Fruit fly (Drosophila melanogaster) whole organism, embryonic: ENCODE results near the gene AOX1.

ENCODE experiments used
- Antp ChIP-seq: fragments of 200-800 bp; sonication (Bioruptor generic); optimal IDR thresholded peaks from 3 replicates; lab custom pipeline; 2016; ENCODE audit warnings: missing biosample characterization, missing genetic modification characterization
- Bteb2 ChIP-seq: fragments of 200-800 bp; sonication (Bioruptor generic); optimal IDR thresholded peaks from 2 replicates; lab custom pipeline; 2016; ENCODE audit warnings: missing biosample characterization, missing genetic modification characterization
- CG10267 ChIP-seq: fragments of 200-800 bp; sonication (Bioruptor generic); optimal IDR thresholded peaks from 2 replicates; lab custom pipeline; 2018; ENCODE audit warnings: missing biosample characterization, mild to moderate bottlenecking, missing genetic modification characterization, moderate library complexity
- CG10431 ChIP-seq: fragments of 200-800 bp; sonication (Bioruptor generic); optimal IDR thresholded peaks from 3 replicates; lab custom pipeline; 2018; ENCODE audit warnings: missing biosample characterization, mild to moderate bottlenecking, missing genetic modification characterization
- CG10959 ChIP-seq: fragments of 200-800 bp; sonication (Bioruptor generic); IDR thresholded peaks from 2 replicates; pipeline ENCODE4 v1.3.6; 2022; ENCODE audit warnings: missing biosample characterization, missing genetic modification characterization
- CG12659 ChIP-seq: fragments of 200-800 bp; sonication (Bioruptor generic); optimal IDR thresholded peaks from 3 replicates; lab custom pipeline; 2017; ENCODE audit warnings: mild to moderate bottlenecking, missing biosample characterization, missing genetic modification reagents, missing genetic modification characterization
- CG15514 ChIP-seq: fragments of 200-800 bp; sonication (Bioruptor generic); optimal IDR thresholded peaks from 3 replicates; lab custom pipeline; 2017; ENCODE audit warnings: missing biosample characterization, missing genetic modification characterization, mild to moderate bottlenecking, moderate library complexity, missing genetic modification reagents
- CG17359 ChIP-seq: fragments of 200-800 bp; sonication (Bioruptor generic); optimal IDR thresholded peaks from 3 replicates; lab custom pipeline; 2018; ENCODE audit warnings: missing biosample characterization, mild to moderate bottlenecking, missing genetic modification characterization, moderate library complexity
- CG18262 ChIP-seq: fragments of 200-800 bp; optimal IDR thresholded peaks from 3 replicates; lab custom pipeline; 2019; ENCODE audit warnings: missing biosample characterization, mild to moderate bottlenecking, missing genetic modification characterization, moderate library complexity
- CG18764 ChIP-seq: fragments of 200-800 bp; sonication (Bioruptor generic); optimal IDR thresholded peaks from 3 replicates; lab custom pipeline; 2016; ENCODE audit warnings: missing biosample characterization, missing genetic modification characterization
- CG2129 ChIP-seq: fragments of 200-800 bp; sonication (Bioruptor generic); IDR thresholded peaks from 2 replicates; pipeline ENCODE4 v1.3.6; 2022; ENCODE audit warnings: missing biosample characterization, missing genetic modification characterization; ENCODE audit not compliant: partially characterized antibody
- CG32532 ChIP-seq: fragments of 200-800 bp; sonication (Bioruptor generic); IDR thresholded peaks from 2 replicates; pipeline ENCODE4 v1.3.6; 2022; ENCODE audit warnings: missing biosample characterization, missing genetic modification characterization
- CG3726 ChIP-seq: fragments of 200-800 bp; sonication (Bioruptor generic); IDR thresholded peaks from 3 replicates; pipeline ENCODE4, ENCODE4 v1.3.6; 2022; ENCODE audit warnings: missing biosample characterization, missing genetic modification characterization
- CG3838 ChIP-seq: fragments of 200-800 bp; sonication (Bioruptor generic); optimal IDR thresholded peaks from 3 replicates; lab custom pipeline; 2016; ENCODE audit warnings: missing biosample characterization, missing genetic modification characterization
- CG6254 ChIP-seq: fragments of 200-800 bp; sonication (Bioruptor generic); optimal IDR thresholded peaks from 3 replicates; lab custom pipeline; 2017; ENCODE audit warnings: mild to moderate bottlenecking, missing biosample characterization, missing genetic modification reagents, missing genetic modification characterization
- CG6654 ChIP-seq: fragments of 200-800 bp; sonication (Bioruptor generic); optimal IDR thresholded peaks from 2 replicates; lab custom pipeline; 2017; ENCODE audit warnings: missing biosample characterization, mild to moderate bottlenecking, missing genetic modification characterization
- CG7357 ChIP-seq: fragments of 200-800 bp; sonication (Bioruptor generic); IDR thresholded peaks from 3 replicates; pipeline ENCODE4 v1.3.6; 2022; ENCODE audit warnings: missing biosample characterization, missing genetic modification characterization
- CG7786 ChIP-seq: fragments of 200-800 bp; sonication (Bioruptor generic); optimal IDR thresholded peaks from 2 replicates; lab custom pipeline; 2016; ENCODE audit warnings: missing biosample characterization, missing genetic modification characterization
- CG7839 ChIP-seq: fragments of 200-800 bp; sonication (Bioruptor generic); optimal IDR thresholded peaks from 3 replicates; lab custom pipeline; 2018; ENCODE audit warnings: missing biosample characterization, mild to moderate bottlenecking, missing genetic modification characterization, moderate library complexity
- CG8290 ChIP-seq, 3 experiments: fragments of 200-800 bp; sonication (Bioruptor generic); optimal IDR thresholded peaks; 2 replicates each; lab custom pipeline; 2016 to 2019; ENCODE audit warnings: missing biosample characterization in 3 of 3, missing genetic modification characterization in 3 of 3, mild to moderate bottlenecking in 2 of 3, moderate library complexity in 1 of 3
- CG9727 ChIP-seq: fragments of 200-800 bp; sonication (Bioruptor generic); optimal IDR thresholded peaks from 3 replicates; lab custom pipeline; 2017; ENCODE audit warnings: missing biosample characterization, mild to moderate bottlenecking, missing genetic modification characterization
- D19A ChIP-seq: fragments of 200-800 bp; optimal IDR thresholded peaks from 3 replicates; lab custom pipeline; 2019; ENCODE audit warnings: missing biosample characterization, mild to moderate bottlenecking, missing genetic modification characterization, moderate library complexity
- Dip2 ChIP-seq: fragments of 200-800 bp; sonication (Bioruptor generic); IDR thresholded peaks from 2 replicates; pipeline ENCODE4 v1.3.6; 2022; ENCODE audit warnings: missing biosample characterization, missing genetic modification characterization
- Dip3 ChIP-seq: fragments of 200-800 bp; sonication (Bioruptor generic); optimal IDR thresholded peaks from 3 replicates; lab custom pipeline; 2016; ENCODE audit warnings: missing biosample characterization, missing genetic modification characterization
- Dll ChIP-seq: fragments of 200-800 bp; sonication (Bioruptor generic); IDR thresholded peaks from 4 replicates; pipeline ENCODE4 v1.3.6; 2022; ENCODE audit warnings: missing biosample characterization, missing genetic modification characterization; ENCODE audit not compliant: partially characterized antibody
- Ets65A ChIP-seq: fragments of 200-800 bp; sonication (Bioruptor generic); peaks from one replicate; lab custom pipeline; 2016; ENCODE audit warnings: missing biosample characterization, missing genetic modification characterization
- GATAe ChIP-seq: fragments of 200-800 bp; sonication (Bioruptor generic); conservative IDR thresholded peaks from 2 replicates; pipeline ENCODE4 v1.3.6; 2022; ENCODE audit warnings: missing biosample characterization, missing genetic modification characterization
- Hr51 ChIP-seq, 2 experiments: fragments of 200-800 bp; sonication (Bioruptor generic); optimal IDR thresholded peaks; 2 replicates in 1 of 2; 3 replicates in 1 of 2; lab custom pipeline; 2016 to 2018; ENCODE audit warnings: missing biosample characterization in 2 of 2, missing genetic modification characterization in 2 of 2, mild to moderate bottlenecking in 1 of 2, moderate library complexity in 1 of 2
- Mes4 ChIP-seq: fragments of 200-800 bp; sonication (Bioruptor generic); optimal IDR thresholded peaks from 2 replicates; lab custom pipeline; 2016; ENCODE audit warnings: missing biosample characterization, missing genetic modification characterization
- NC2β ChIP-seq: fragments of 200-800 bp; sonication (Bioruptor generic); optimal IDR thresholded peaks from 2 replicates; lab custom pipeline; 2016; ENCODE audit warnings: missing biosample characterization, missing genetic modification characterization
- Neu2 ChIP-seq: fragments of 200-800 bp; sonication (Bioruptor generic); optimal IDR thresholded peaks from 3 replicates; lab custom pipeline; 2016; ENCODE audit warnings: missing biosample characterization, missing genetic modification characterization, borderline replicate concordance
- Taf1 ChIP-seq: fragments of 200-800 bp; sonication (Bioruptor generic); IDR thresholded peaks from 2 replicates; pipeline ENCODE4 v1.3.6; 2022; ENCODE audit warnings: missing biosample characterization, missing genetic modification characterization
- cad ChIP-seq: fragments of >200 bp; optimal IDR thresholded peaks from 2 replicates; lab custom pipeline; 2017; ENCODE audit warnings: missing biosample characterization, missing genetic modification characterization
- fd96Cb ChIP-seq: fragments of 200-800 bp; sonication (Bioruptor generic); optimal IDR thresholded peaks from 2 replicates; lab custom pipeline; 2018; ENCODE audit warnings: missing biosample characterization, mild to moderate bottlenecking, missing genetic modification characterization, moderate library complexity
- fu2 ChIP-seq: fragments of 200-800 bp; sonication (Bioruptor generic); optimal IDR thresholded peaks from 2 replicates; lab custom pipeline; 2016; ENCODE audit warnings: missing biosample characterization, missing genetic modification characterization
- gsb ChIP-seq: fragments of 200-800 bp; sonication (Bioruptor generic); IDR thresholded peaks from 2 replicates; pipeline ENCODE4 v1.3.6; 2022; ENCODE audit warnings: missing biosample characterization, missing genetic modification characterization
- kni ChIP-seq: fragments of 200-800 bp; sonication (Bioruptor generic); optimal IDR thresholded peaks from 3 replicates; lab custom pipeline; 2017; ENCODE audit warnings: mild to moderate bottlenecking, missing biosample characterization, missing genetic modification reagents, missing genetic modification characterization
- lab ChIP-seq: fragments of 200-800 bp; sonication (Bioruptor generic); optimal IDR thresholded peaks from 3 replicates; lab custom pipeline; 2017; ENCODE audit warnings: missing biosample characterization, missing genetic modification characterization, mild to moderate bottlenecking, moderate library complexity, missing genetic modification reagents
- nau ChIP-seq: fragments of 200-800 bp; sonication (Bioruptor generic); optimal IDR thresholded peaks from 3 replicates; lab custom pipeline; 2017; ENCODE audit warnings: missing biosample characterization, mild to moderate bottlenecking, missing genetic modification characterization, missing genetic modification reagents
- otp ChIP-seq: fragments of 200-800 bp; sonication (Bioruptor generic); IDR thresholded peaks from 3 replicates; pipeline ENCODE4, ENCODE4 v1.3.6; 2022; ENCODE audit warnings: missing biosample characterization, missing genetic modification characterization
- peb ChIP-seq: fragments of 200-800 bp; sonication (Bioruptor generic); IDR thresholded peaks from 2 replicates; pipeline ENCODE4 v1.3.6; 2022; ENCODE audit warnings: missing biosample characterization, missing genetic modification characterization
- pum ChIP-seq: fragments of 200-800 bp; sonication (Bioruptor generic); optimal IDR thresholded peaks from 2 replicates; lab custom pipeline; 2016; ENCODE audit warnings: missing biosample characterization, missing genetic modification characterization
- sens-2 ChIP-seq: fragments of 200-800 bp; sonication (Bioruptor generic); IDR thresholded peaks from 2 replicates; pipeline ENCODE4 v1.3.6; 2022; ENCODE audit warnings: missing biosample characterization, missing genetic modification characterization
- shn ChIP-seq: fragments of 200-800 bp; sonication (Bioruptor generic); optimal IDR thresholded peaks from 3 replicates; lab custom pipeline; 2016; ENCODE audit warnings: missing biosample characterization, missing genetic modification characterization
- sob ChIP-seq: fragments of 200-800 bp; sonication (Bioruptor generic); IDR thresholded peaks from 2 replicates; pipeline ENCODE4 v1.3.6; 2022; ENCODE audit warnings: missing biosample characterization, missing genetic modification characterization
- sug ChIP-seq: fragments of 200-800 bp; optimal IDR thresholded peaks from 2 replicates; lab custom pipeline; 2019; ENCODE audit warnings: missing biosample characterization, mild to moderate bottlenecking, missing genetic modification characterization, moderate library complexity
- toy ChIP-seq: fragments of 200-800 bp; sonication (Bioruptor generic); IDR thresholded peaks from 2 replicates; pipeline ENCODE4 v1.3.6; 2022; ENCODE audit warnings: missing biosample characterization, missing genetic modification characterization
- unc-4 ChIP-seq: fragments of 200-800 bp; sonication (Bioruptor generic); IDR thresholded peaks from 2 replicates; pipeline ENCODE4 v1.3.6; 2022; ENCODE audit warnings: missing biosample characterization, missing genetic modification characterization; ENCODE audit not compliant: partially characterized antibody
- usp ChIP-seq: fragments of >200 bp; optimal IDR thresholded peaks from 2 replicates; lab custom pipeline; 2017; ENCODE audit warnings: missing biosample characterization, missing genetic modification characterization
- vvl ChIP-seq: fragments of 200-800 bp; sonication (Bioruptor generic); IDR thresholded peaks from 2 replicates; pipeline ENCODE4 v1.3.6; 2022; ENCODE audit warnings: missing biosample characterization, missing genetic modification characterization

The AOX1 gene

dm6 chr3R:15547827-15548517, 10.9 kb upstream of the AOX1 start, which contains the start of gene AOX3 (continued):
- TF ChIP-seq otp (GFP tag; lab: Robert Waterston, UW), result no peak
- TF ChIP-seq CG32532 (GFP tag; lab: Robert Waterston, UW), result peak; percentile 52; the same call in 1 of the 2 replicates
- no peak for TF ChIP-seq sug
- no peak for TF ChIP-seq CG18764
- TF ChIP-seq kni, result no peak
- TF ChIP-seq CG17359 (tag; lab: Kevin White, UChicago), result no peak
- no peak for TF ChIP-seq gsb (GFP tag; lab: Robert Waterston, UW)
- no peak for TF ChIP-seq fu2 (GFP tag; lab: Kevin White, UChicago)
- TF ChIP-seq CG15514 (GFP tag; lab: Kevin White, UChicago), result no peak
- TF ChIP-seq CG12659 (GFP tag; lab: Kevin White, UChicago), result no peak
- TF ChIP-seq sens-2 (GFP tag; lab: Robert Waterston, UW), result no peak
- no peak for TF ChIP-seq peb (GFP tag; lab: Robert Waterston, UW)
- no peak for TF ChIP-seq Bteb2 (GFP tag; lab: Kevin White, UChicago)
- TF ChIP-seq CG18262 (tag; lab: Kevin White, UChicago), result no peak
- no peak for TF ChIP-seq CG6254
- no peak for TF ChIP-seq GATAe (GFP tag; lab: Robert Waterston, UW)
- TF ChIP-seq D19A (tag; lab: Kevin White, UChicago), result peak; percentile 86
- TF ChIP-seq CG10267, result no peak
- TF ChIP-seq pum (GFP tag; lab: Kevin White, UChicago), result no peak
- TF ChIP-seq Neu2 (GFP tag; lab: Kevin White, UChicago), result no peak
- TF ChIP-seq CG10959 (GFP tag; lab: Robert Waterston, UW), result no peak
- TF ChIP-seq nau, result no peak
- peak; percentile 20 for TF ChIP-seq lab (GFP tag; lab: Kevin White, UChicago)
- TF ChIP-seq CG7357 (GFP tag; lab: Robert Waterston, UW), result no peak
- TF ChIP-seq CG8290 (GFP tag; optimal IDR thresholded peaks at IDR 0.05; lab: Kevin White, UChicago), result no peak
- no peak for TF ChIP-seq CG8290 (tag; optimal IDR thresholded peaks at IDR 0.05; lab: Kevin White, UChicago)
- TF ChIP-seq CG7786, result no peak
- no peak for TF ChIP-seq Dip2 (GFP tag; lab: Robert Waterston, UW)
- TF ChIP-seq CG7839 (tag; lab: Kevin White, UChicago), result peak; percentile 39
- TF ChIP-seq CG2129 (GFP tag; lab: Robert Waterston, UW), result no peak
- no peak for TF ChIP-seq unc-4 (GFP tag; lab: Robert Waterston, UW)
- peak; percentile 52 for TF ChIP-seq Dip3 (GFP tag; lab: Kevin White, UChicago)
- TF ChIP-seq shn (GFP tag; lab: Kevin White, UChicago), result no peak
- no peak for TF ChIP-seq Dll
- no peak for TF ChIP-seq toy (GFP tag; lab: Robert Waterston, UW)
- TF ChIP-seq CG9727, result peak; percentile 39
- TF ChIP-seq vvl, result no peak
- no peak for TF ChIP-seq NC2β
- peak; percentile 8; the same call in 1 of the 2 replicates for TF ChIP-seq Taf1 (GFP tag; lab: Robert Waterston, UW)
- peak; percentile 47; the same call in 1 of the 2 replicates for TF ChIP-seq sob (GFP tag; lab: Robert Waterston, UW)
- TF ChIP-seq Mes4 (GFP tag; lab: Kevin White, UChicago), result no peak
- TF ChIP-seq fd96Cb (tag; lab: Kevin White, UChicago), result no peak
- TF ChIP-seq cad, result no peak
- TF ChIP-seq Antp, result no peak
- no peak for TF ChIP-seq CG6654 (GFP tag; lab: Kevin White, UChicago)
- no peak for TF ChIP-seq CG3726 (GFP tag; lab: Robert Waterston, UW)
- TF ChIP-seq CG10431 (GFP tag; lab: Kevin White, UChicago), result no peak
- TF ChIP-seq Ets65A (GFP tag; lab: Kevin White, UChicago), result peak; percentile 69
- TF ChIP-seq CG3838 (GFP tag; lab: Kevin White, UChicago), result no peak
- TF ChIP-seq usp (GFP tag; lab: Kevin White, UChicago), result no peak
- peak in 1 of 2 experiments; percentile 32 for TF ChIP-seq Hr51 (GFP tag; optimal IDR thresholded peaks at IDR 0.05; lab: Kevin White, UChicago)
